Worm (Caenorhabditis elegans) whole organism, young adult: Measurements from ENCODE around the gene srlf-2.

ENCODE experiments used
- T07F8.4 ChIP-seq: sonication (generic microtip); optimal IDR thresholded peaks from 2 replicates; lab custom pipeline; 2016; ENCODE audit warnings: mild to moderate bottlenecking, missing genetic modification characterization, moderate library complexity, missing compliant biosample characterization
- atf-7 ChIP-seq: sonication (generic microtip); optimal IDR thresholded peaks from 2 replicates; lab custom pipeline; 2017; ENCODE audit warnings: mild to moderate bottlenecking, missing genetic modification characterization, missing compliant biosample characterization
- attf-3 ChIP-seq: fragments of 200-800 bp; sonication (Bioruptor generic); conservative IDR thresholded peaks from 2 replicates; pipeline ENCODE4 v1.3.6; 2022; ENCODE audit warnings: missing genetic modification reagents, missing genetic modification characterization, missing compliant biosample characterization
- ceh-40 ChIP-seq: fragments of 200-800 bp; sonication (Bioruptor generic); IDR thresholded peaks from 2 replicates; pipeline ENCODE4 v1.3.6; 2022; ENCODE audit warnings: missing genetic modification characterization, missing compliant biosample characterization
- dpl-1 ChIP-seq: fragments of 150-350 bp; optimal IDR thresholded peaks from 2 replicates; lab custom pipeline; 2014; ENCODE audit warnings: missing biosample characterization, missing genetic modification reagents, missing genetic modification characterization
- egrh-3 ChIP-seq: fragments of 200-800 bp; sonication (Bioruptor generic); IDR thresholded peaks from 2 replicates; pipeline ENCODE4 v1.3.6; 2022; ENCODE audit warnings: missing genetic modification reagents, missing genetic modification characterization, missing compliant biosample characterization
- madf-10 ChIP-seq: sonication (generic microtip); optimal IDR thresholded peaks from 2 replicates; lab custom pipeline; 2016; ENCODE audit warnings: mild to moderate bottlenecking, missing genetic modification characterization, missing compliant biosample characterization
- mxl-1 ChIP-seq: sonication (generic microtip); optimal IDR thresholded peaks from 2 replicates; lab custom pipeline; 2016; ENCODE audit warnings: missing genetic modification characterization, missing compliant biosample characterization
- nfya-1 ChIP-seq: sonication (generic microtip); optimal IDR thresholded peaks from 2 replicates; lab custom pipeline; 2017; ENCODE audit warnings: antibody characterized with exemption, missing compliant biosample characterization, missing genetic modification characterization, borderline replicate concordance; ENCODE audit not compliant: insufficient read depth
- pha-4 ChIP-seq: fragments of 150-350 bp; sonication (generic microtip); optimal IDR thresholded peaks from 2 replicates; lab custom pipeline; 2014; ENCODE audit warnings: missing biosample characterization, missing genetic modification reagents, missing genetic modification characterization

DNA sequence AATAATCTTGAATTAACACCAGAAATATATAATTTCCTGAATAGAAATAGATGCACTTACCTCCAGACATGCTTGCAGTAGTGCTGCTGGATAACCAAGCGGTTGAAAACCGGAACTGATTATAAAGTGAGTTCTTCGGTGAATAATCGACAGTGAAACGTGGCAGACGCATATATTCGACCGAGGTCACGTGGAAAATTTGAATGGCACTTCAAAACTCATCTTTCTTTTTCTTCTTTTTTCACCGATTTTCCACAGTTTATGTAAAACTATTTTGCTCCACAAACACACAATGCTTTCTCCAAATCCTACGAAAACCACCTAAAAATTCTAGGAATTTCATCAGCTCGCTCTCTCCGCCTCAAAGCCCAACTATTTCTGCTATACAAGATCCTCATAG lies 29.8 kb upstream of the srlf-2 start, which contains the start of gene ant-1.4:
- no peak for TF ChIP-seq ceh-40 (GFP tag; lab: Robert Waterston, UW)
- no peak for TF ChIP-seq pha-4 (tag; lab: Kevin White, UChicago)
- TF ChIP-seq T07F8.4 (tag; lab: Kevin White, UChicago): no peak
- TF ChIP-seq egrh-3 (GFP tag; lab: Robert Waterston, UW): no peak
- TF ChIP-seq mxl-1 (tag; lab: Kevin White, UChicago): no peak
- TF ChIP-seq dpl-1: no peak
- no peak for TF ChIP-seq atf-7 (tag; lab: Kevin White, UChicago)
- TF ChIP-seq nfya-1 (tag; lab: Kevin White, UChicago): no peak
- no peak for TF ChIP-seq attf-3 (GFP tag; lab: Robert Waterston, UW)
- TF ChIP-seq madf-10 (tag; lab: Kevin White, UChicago): no peak
